Fruit fly (Drosophila melanogaster): ENCODE measurements around the gene Or10a.

Gene Or10a

DNA sequence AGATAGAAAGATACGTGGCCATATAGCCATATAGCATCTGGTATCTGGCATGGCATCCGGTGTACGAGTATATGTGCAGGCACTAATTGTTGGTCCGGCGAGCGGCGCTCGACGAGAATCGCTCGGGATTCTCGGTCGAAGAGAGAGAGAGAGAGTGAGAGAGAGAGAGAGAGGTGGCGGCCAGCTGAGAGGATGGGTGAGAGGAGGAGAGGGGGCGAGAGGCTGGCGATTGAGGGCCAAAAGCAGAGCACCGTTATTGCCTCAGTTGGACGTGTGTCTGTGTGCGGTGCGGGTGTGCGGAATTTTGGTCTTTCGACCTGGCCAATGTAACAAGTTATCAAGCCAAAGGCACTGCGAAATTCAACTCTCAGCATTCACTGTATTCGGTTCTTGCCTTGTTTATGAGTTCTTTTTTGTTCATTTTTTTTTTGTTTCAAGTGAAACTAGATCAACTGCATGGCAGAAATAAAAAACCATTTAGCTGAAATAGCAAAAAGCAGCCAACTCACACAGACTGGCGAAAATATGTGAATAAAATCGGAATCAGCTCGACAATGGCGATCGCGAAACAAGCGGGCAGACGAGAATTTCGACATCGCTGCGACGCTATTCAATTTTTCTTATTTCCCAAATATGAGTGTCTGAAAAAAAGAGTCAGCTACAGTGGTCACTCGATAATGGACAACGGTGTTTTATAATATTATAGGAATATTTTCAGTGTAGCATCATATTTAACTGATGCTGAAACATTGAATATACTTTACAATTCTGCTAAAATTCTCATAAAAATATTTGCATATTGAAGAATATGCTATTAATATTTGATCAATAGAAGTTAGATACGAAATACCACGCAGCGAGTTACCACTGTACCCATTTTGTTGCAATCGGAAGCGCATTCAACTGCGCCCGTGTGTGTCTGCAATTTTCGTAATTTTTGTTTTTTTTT, 44.2 kb downstream of the Or10a start (continued):
- TF ChIP-seq Ssrp (tag; optimal IDR thresholded peaks at IDR 0.05) (no peak), CG42726 (GFP tag; IDR thresholded peaks at IDR 0.05; ENCODE audit: partially characterized antibody) (no peak), lab (GFP tag; optimal IDR thresholded peaks at IDR 0.05) (no peak), kni (GFP tag; optimal IDR thresholded peaks at IDR 0.05) (no peak), phol (tag; optimal IDR thresholded peaks at IDR 0.05) (no peak), CG10654 (GFP tag; optimal IDR thresholded peaks at IDR 0.05) (no peak), Dip3 (GFP tag; optimal IDR thresholded peaks at IDR 0.05) (no peak)

DNA sequence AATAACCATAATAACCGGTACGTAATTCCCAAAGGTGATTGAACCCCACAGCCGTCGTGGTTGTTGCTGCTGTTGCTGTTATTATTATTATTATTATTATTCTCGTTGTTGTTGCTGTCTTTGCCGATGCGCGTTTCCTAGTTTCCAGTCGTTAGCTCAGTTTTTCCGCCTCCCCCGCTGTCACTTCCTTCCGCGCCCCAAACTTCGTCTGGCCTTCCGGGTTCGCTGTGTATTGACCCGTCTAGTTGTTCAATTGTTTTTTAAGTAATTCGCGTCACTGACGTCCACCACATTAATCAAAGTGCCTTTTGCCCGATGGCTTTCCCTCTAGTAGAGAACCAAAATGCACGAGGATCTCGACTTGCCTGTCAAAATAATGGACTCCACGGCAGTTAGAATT, 45.6 kb downstream of the Or10a start:
- TF ChIP-seq sens (GFP tag) (peak; percentile 52), Mes4 (GFP tag; optimal IDR thresholded peaks at IDR 0.05) (no peak), Ets65A (GFP tag) (peak; percentile 51)

DNA sequence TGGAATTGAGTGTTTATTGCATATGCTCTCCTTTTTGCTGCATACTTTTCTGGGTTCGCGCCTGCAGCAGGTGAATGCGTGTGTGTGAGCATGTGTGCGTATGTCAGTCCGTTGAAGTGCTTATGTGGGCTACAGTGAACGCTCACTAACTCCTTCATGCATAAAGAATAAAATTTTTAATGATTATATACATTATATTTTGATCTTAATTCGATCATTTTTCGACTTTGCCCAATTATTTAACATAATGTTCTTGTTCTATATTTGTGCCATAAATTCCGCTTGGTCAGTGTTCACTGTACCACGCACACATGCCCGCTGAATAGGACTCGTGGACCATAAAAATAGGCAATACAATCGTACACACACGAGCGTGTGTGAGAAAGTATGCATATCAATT, 46.4 kb downstream of the Or10a start:
- TF ChIP-seq Taf1 (GFP tag; IDR thresholded peaks at IDR 0.05) (peak; percentile 54; the same call in 1 of the 2 replicates), ranshi (GFP tag; IDR thresholded peaks at IDR 0.05) (0 out of 2 replicates have a peak, but pooled peaks have one; percentile 41), CG9609 (GFP tag; optimal IDR thresholded peaks at IDR 0.05) (no peak), Ets97D (GFP tag; optimal IDR thresholded peaks at IDR 0.05) (no peak), cas (GFP tag; IDR thresholded peaks at IDR 0.05) (no peak), sens-2 (GFP tag; IDR thresholded peaks at IDR 0.05) (no peak), Ada2b (GFP tag; IDR thresholded peaks at IDR 0.05) (peak; percentile 44; the same call in 1 of the 2 replicates), Dek (tag; optimal IDR thresholded peaks at IDR 0.05) (no peak), sisA (GFP tag; IDR thresholded peaks at IDR 0.05) (peak; percentile 49), Med (GFP tag) (peak; percentile 74), tap (tag; optimal IDR thresholded peaks at IDR 0.05) (no peak), disco-r (GFP tag; optimal IDR thresholded peaks at IDR 0.05) (no peak), ems (GFP tag; optimal IDR thresholded peaks at IDR 0.05) (no peak), Kr (GFP tag; optimal IDR thresholded peaks at IDR 0.05) (no peak), CG17568 (GFP tag; optimal IDR thresholded peaks at IDR 0.05) (no peak), grau (tag; optimal IDR thresholded peaks at IDR 0.05) (peak; percentile 74), PHDP (tag; optimal IDR thresholded peaks at IDR 0.05) (no peak), Mad (GFP tag; optimal IDR thresholded peaks at IDR 0.05) (no peak), CG7357 (GFP tag; IDR thresholded peaks at IDR 0.05) (peak; percentile 56; the same call in 2 of the 3 replicates), CkIIα-i1 (GFP tag; IDR thresholded peaks at IDR 0.05) (no peak), hth (optimal IDR thresholded peaks at IDR 0.05) (no peak), Fer2 (tag; optimal IDR thresholded peaks at IDR 0.05) (no peak), h (optimal IDR thresholded peaks at IDR 0.05) (no peak), CG6683 (GFP tag; optimal IDR thresholded peaks at IDR 0.05) (no peak), ssp (GFP tag; IDR thresholded peaks at IDR 0.05) (peak; percentile 9; the same call in 1 of the 2 replicates), CG2889 (GFP tag; IDR thresholded peaks at IDR 0.05) (no peak), gcm2 (GFP tag; optimal IDR thresholded peaks at IDR 0.05) (no peak), B-H1 (GFP tag; IDR thresholded peaks at IDR 0.05) (0 out of 3 replicates have a peak, but pooled peaks have one; percentile 10), CG6791 (GFP tag; IDR thresholded peaks at IDR 0.05; ENCODE audit: partially characterized antibody) (no peak), Ets65A (GFP tag) (no peak), BtbVII (GFP tag; optimal IDR thresholded peaks at IDR 0.05) (no peak), CG3281 (GFP tag; optimal IDR thresholded peaks at IDR 0.05) (no peak), CG18764 (GFP tag; optimal IDR thresholded peaks at IDR 0.05) (no peak), Atf3 (GFP tag; optimal IDR thresholded peaks at IDR 0.05) (no peak), Xrp1 (GFP tag; IDR thresholded peaks at IDR 0.05) (peak; percentile 52), sob (GFP tag; IDR thresholded peaks at IDR 0.05) (peak; percentile 60; the same call in 1 of the 2 replicates), Ptx1 (GFP tag; IDR thresholded peaks at IDR 0.05) (peak; percentile 52; the same call in 1 of the 2 replicates), E2f2 (GFP tag; IDR thresholded peaks at IDR 0.05) (peak; percentile 9; the same call in 1 of the 2 replicates)
